Worm (Caenorhabditis elegans): Measurements from ENCODE around the gene T24E12.11.

- TF ChIP-seq lir-3 (tag; optimal IDR thresholded peaks at IDR 0.05) (no peak), zfp-2 (tag; optimal IDR thresholded peaks at IDR 0.05) (no peak), lin-38 (GFP tag; IDR thresholded peaks at IDR 0.05) (no peak), nhr-237 (tag; optimal IDR thresholded peaks at IDR 0.05) (no peak), unc-39 (tag; optimal IDR thresholded peaks at IDR 0.05) (no peak), jun-1 (tag; optimal IDR thresholded peaks at IDR 0.05) (no peak), mdl-1 (tag; optimal IDR thresholded peaks at IDR 0.05) (no peak), nhr-25 (tag; optimal IDR thresholded peaks at IDR 0.05; ENCODE audit: borderline replicate concordance, insufficient read depth) (no peak), F37D6.2 (tag; optimal IDR thresholded peaks at IDR 0.05) (no peak), unc-130 (GFP tag; optimal IDR thresholded peaks at IDR 0.05) (no peak), nhr-77 (tag; optimal IDR thresholded peaks at IDR 0.05) (no peak), nhr-6 (tag; optimal IDR thresholded peaks at IDR 0.05) (no peak), lim-7 (GFP tag; IDR thresholded peaks at IDR 0.05) (no peak), snpc-4 (tag; optimal IDR thresholded peaks at IDR 0.05) (no peak)
Measured at ce11 chrII:3785756-3786155, 6.4 kb upstream of the T24E12.11 start.

All from whole organism, L4 larva.